Fruit fly (Drosophila melanogaster) whole organism: ENCODE data around the gene Zpr1.

Experiments
- CG8478 ChIP-seq: fragments of >200 bp; optimal IDR thresholded peaks from 2 replicates; lab custom pipeline; 2018; ENCODE audit warnings: inconsistent platforms
- Dll ChIP-seq: fragments of >200 bp; optimal IDR thresholded peaks from 2 replicates; lab custom pipeline; 2017
- EcR ChIP-seq, 2 experiments: fragments of >200 bp; optimal IDR thresholded peaks; 2 replicates each; lab custom pipeline; 2017; ENCODE audit warnings: missing biosample characterization in 2 of 2, missing genetic modification characterization in 2 of 2, missing genetic modification reagents in 2 of 2
- pan ChIP-seq: fragments of >200 bp; optimal IDR thresholded peaks from 2 replicates; lab custom pipeline; 2017
- psq ChIP-seq: fragments of >200 bp; optimal IDR thresholded peaks from 2 replicates; lab custom pipeline; 2017
- usp ChIP-seq: fragments of >200 bp; optimal IDR thresholded peaks from 2 replicates; lab custom pipeline; 2017; ENCODE audit warnings: missing biosample characterization, missing genetic modification characterization, mixed read lengths

The Zpr1 gene

dm6 chrX:9161912-9162311, at the start of gene Zpr1, which contains the start of gene CG44532:
Gene Zpr1, minus strand, starts transcription at chrX:9162090.
Gene CG44532, plus strand, starts transcription at chrX:9162092.
- TF ChIP-seq pan (no peak), EcR (GFP tag; optimal IDR thresholded peaks at IDR 0.05; lab: Kevin White, UChicago) (no peak), Dll (lab: Kevin White, UChicago) (no peak), usp (GFP tag; lab: Kevin White, UChicago) (no peak)

DNA sequence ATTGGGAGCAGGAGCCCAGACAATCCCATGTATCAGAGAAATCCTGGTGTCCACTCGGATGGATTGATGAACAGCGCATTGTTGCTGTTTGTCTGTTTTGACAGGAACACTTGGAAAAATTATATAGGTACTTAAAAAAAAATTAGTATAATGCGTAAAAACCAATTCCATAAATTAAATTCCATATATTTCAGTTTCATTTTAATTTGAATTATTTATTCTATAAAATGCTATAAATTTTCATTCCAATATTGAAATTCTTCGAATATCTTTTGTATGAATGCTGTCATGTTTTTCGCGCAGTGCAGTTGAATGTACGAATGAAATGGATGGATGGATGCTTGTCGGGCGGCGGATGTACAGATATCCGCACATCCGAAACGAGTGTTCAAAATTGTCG, 48.9 kb upstream of the Zpr1 start, which contains the start of gene SmydA-9:
TSS of gene SmydA-9 (minus strand) at position 101 of the 400 bp plus-strand sequence.
- no peak for TF ChIP-seq pan
- TF ChIP-seq usp (GFP tag; lab: Kevin White, UChicago): no peak
- TF ChIP-seq EcR (GFP tag; optimal IDR thresholded peaks at IDR 0.05; lab: Kevin White, UChicago): no peak
- no peak for TF ChIP-seq psq
- TF ChIP-seq CG8478: no peak
- TF ChIP-seq Dll (lab: Kevin White, UChicago): no peak

- no peak for TF ChIP-seq psq
- TF ChIP-seq Dll (lab: Kevin White, UChicago): no peak
- no peak for TF ChIP-seq usp (GFP tag; lab: Kevin White, UChicago)
- no peak for TF ChIP-seq EcR (GFP tag; optimal IDR thresholded peaks at IDR 0.05; lab: Kevin White, UChicago)
- no peak for TF ChIP-seq CG8478
- no peak for TF ChIP-seq pan
Measured at dm6 chrX:9201866-9202681, 40.2 kb upstream of the Zpr1 start.

DNA sequence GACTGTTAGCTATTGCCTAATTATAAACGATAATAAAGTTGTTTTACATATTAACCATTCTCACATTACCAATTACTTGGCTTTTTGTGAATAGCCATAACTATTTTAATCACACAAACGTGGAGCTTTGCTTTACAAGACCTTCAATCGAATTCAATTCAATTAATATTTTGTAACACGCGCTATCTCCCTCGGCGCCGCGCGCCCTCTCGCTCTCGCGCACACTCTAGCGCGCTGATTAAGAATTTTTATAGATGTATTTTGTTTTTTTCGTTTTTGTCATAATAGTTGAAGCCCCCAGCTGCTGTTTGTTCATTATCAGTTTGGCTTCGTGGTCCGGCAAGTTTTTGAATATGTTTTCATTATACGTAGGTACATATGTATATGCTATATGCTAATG, 39.2 kb upstream of the Zpr1 start:
- no peak for TF ChIP-seq pan
- TF ChIP-seq usp (GFP tag; lab: Kevin White, UChicago): no peak
- TF ChIP-seq CG8478: no peak
- no peak for TF ChIP-seq EcR (GFP tag; optimal IDR thresholded peaks at IDR 0.05; lab: Kevin White, UChicago)
- TF ChIP-seq Dll (lab: Kevin White, UChicago): no peak
- no peak for TF ChIP-seq psq

- TF ChIP-seq psq: no peak
- no peak for TF ChIP-seq pan
- no peak for TF ChIP-seq EcR (GFP tag; optimal IDR thresholded peaks at IDR 0.05; lab: Kevin White, UChicago)
- TF ChIP-seq CG8478: no peak
Measured at dm6 chrX:9200234-9200633, 38.3 kb upstream of the Zpr1 start.

- no peak for TF ChIP-seq CG8478
- no peak for TF ChIP-seq Dll (lab: Kevin White, UChicago)
- no peak for TF ChIP-seq EcR (GFP tag; optimal IDR thresholded peaks at IDR 0.05; lab: Kevin White, UChicago)
- no peak for TF ChIP-seq usp (GFP tag; lab: Kevin White, UChicago)
- no peak for TF ChIP-seq pan
- no peak for TF ChIP-seq psq
Measured at dm6 chrX:9196362-9196761, 34.5 kb upstream of the Zpr1 start, which contains the start of gene CG12118. Gene CG12118, minus strand, starts transcription at chrX:9196414.

DNA sequence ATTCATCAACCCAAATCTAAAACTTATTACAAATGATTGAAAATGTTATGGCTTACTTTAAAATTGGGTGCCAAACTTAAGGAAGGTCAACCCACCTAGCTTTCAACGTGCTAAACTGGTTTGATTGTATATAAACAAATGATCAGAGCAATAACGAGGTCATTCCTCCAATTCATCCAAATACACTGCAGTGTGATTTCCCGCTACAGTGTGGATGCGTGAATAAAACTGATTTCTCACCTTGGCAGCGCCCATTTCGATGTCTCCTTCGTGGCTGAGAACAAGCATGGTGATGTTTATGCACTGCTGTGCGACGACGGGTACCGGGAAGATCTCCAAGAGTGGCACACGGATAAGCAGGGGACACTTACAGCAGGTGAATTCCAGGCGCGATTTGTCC, 33.4 kb upstream of the Zpr1 start:
- no peak for TF ChIP-seq EcR (GFP tag; optimal IDR thresholded peaks at IDR 0.05; lab: Kevin White, UChicago)
- TF ChIP-seq CG8478: no peak
- TF ChIP-seq Dll (lab: Kevin White, UChicago): no peak
- no peak for TF ChIP-seq pan
- no peak for TF ChIP-seq usp (GFP tag; lab: Kevin White, UChicago)
- no peak for TF ChIP-seq psq

DNA sequence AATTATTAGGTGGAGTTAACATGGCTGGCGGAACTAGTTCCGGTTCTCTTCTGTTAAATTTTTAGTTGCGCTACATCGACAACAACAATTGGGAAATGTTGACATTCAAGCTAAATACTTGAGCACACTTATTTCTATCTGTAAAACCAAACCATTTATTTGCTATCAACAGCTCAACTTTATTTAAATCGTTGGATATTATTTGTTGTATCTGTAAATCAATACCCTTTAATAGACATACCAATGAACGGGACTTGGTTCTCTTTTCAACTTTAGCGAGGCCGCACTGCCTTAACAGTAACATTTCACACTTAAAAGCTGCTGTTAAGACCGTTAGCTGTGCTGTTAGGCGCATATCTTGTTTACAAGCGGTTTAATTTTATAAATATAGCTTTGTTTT, 31.7 kb upstream of the Zpr1 start, which contains the start of gene CG12106:
TSS of gene CG12106 (plus strand) at position 295 of the 400 bp plus-strand sequence.
- TF ChIP-seq EcR (GFP tag; optimal IDR thresholded peaks at IDR 0.05; lab: Kevin White, UChicago) (no peak), usp (GFP tag; lab: Kevin White, UChicago) (no peak), psq (no peak), Dll (lab: Kevin White, UChicago) (no peak), pan (no peak), CG8478 (no peak)

DNA sequence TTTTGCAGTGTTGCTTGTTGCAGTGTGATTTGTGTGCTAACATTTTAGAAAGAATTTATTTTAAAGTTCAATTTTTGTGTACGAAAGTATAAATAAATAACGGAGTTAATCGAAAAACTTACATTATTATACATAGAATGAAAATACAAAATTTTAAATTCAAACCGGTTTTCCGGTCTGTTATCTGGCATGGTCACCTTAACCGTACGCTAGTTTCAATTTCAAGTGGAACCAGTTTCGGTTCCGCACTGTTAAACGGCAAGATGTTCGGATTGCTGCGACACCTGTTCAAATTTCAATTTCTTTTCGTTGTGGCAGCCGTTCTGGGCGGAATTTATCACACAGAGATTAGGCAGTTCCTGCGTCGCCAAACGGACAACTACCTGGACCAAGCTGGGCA, 30.5 kb upstream of the Zpr1 start, which contains the start of gene CG12056:
TSS of gene CG12056 (plus strand) at position 241 of the 400 bp plus-strand sequence.
- no peak for TF ChIP-seq psq
- no peak for TF ChIP-seq Dll (lab: Kevin White, UChicago)
- TF ChIP-seq usp (GFP tag; lab: Kevin White, UChicago): no peak
- no peak for TF ChIP-seq pan
- no peak for TF ChIP-seq EcR (GFP tag; optimal IDR thresholded peaks at IDR 0.05; lab: Kevin White, UChicago)
- no peak for TF ChIP-seq CG8478

DNA sequence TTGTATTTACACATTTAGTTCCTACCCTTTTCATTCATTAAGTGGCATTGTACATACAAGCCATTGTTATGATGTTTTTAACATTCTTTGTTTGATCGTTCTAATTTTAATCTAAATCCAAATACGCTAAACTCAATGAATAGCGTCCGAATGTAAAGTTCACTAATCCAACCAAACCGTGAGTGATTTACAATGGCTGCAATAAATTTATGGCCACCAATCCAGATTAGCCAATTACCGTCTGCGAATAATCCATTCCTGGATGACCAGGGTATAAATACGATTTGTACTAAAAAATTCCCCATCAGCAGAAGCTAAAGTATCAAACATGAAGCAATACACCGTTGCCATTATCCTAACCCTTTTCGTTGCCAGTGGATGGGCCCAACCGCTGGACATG, 29.5 kb upstream of the Zpr1 start, which contains the start of gene CG12057:
TSS of gene CG12057 (plus strand) at position 301 of the 400 bp plus-strand sequence.
- TF ChIP-seq usp (GFP tag; lab: Kevin White, UChicago): no peak
- no peak for TF ChIP-seq EcR (GFP tag; optimal IDR thresholded peaks at IDR 0.05; lab: Kevin White, UChicago)
- no peak for TF ChIP-seq CG8478
- TF ChIP-seq pan: no peak
- no peak for TF ChIP-seq psq
- TF ChIP-seq Dll (lab: Kevin White, UChicago): no peak

dm6 chrX:9190555-9191184, 28.8 kb upstream of the Zpr1 start, which contains the start of gene CG12115:
Gene CG12115, minus strand, starts transcription at chrX:9190605.
- TF ChIP-seq psq (no peak), Dll (lab: Kevin White, UChicago) (no peak), pan (no peak), EcR (GFP tag; optimal IDR thresholded peaks at IDR 0.05; lab: Kevin White, UChicago) (no peak), usp (GFP tag; lab: Kevin White, UChicago) (no peak), CG8478 (no peak)

DNA sequence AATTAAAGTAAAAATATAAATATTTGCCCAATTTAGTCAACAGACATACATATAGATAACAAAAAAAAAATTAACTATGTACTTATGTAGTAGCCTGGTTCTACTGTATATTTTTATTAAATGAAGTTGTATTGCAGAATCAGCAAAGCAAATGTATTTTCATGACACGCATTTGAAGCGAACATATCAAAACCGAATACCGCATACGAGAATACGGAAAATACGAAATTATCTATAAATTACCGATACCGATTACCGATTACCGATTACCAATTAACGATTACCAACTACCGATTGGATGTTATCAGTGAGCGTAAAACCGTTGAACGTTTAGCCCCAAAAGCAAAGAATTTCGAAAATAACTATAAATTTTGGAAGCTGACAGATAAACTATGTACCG, 25.5 kb upstream of the Zpr1 start:
- no peak for TF ChIP-seq EcR (GFP tag; optimal IDR thresholded peaks at IDR 0.05; lab: Kevin White, UChicago)
- no peak for TF ChIP-seq pan
- TF ChIP-seq usp (GFP tag; lab: Kevin White, UChicago): no peak
- TF ChIP-seq Dll (lab: Kevin White, UChicago): no peak
- no peak for TF ChIP-seq CG8478
- TF ChIP-seq psq: no peak
